Worm (Caenorhabditis elegans) whole organism, early embryonic: ENCODE measurements around the gene ZC204.13.
"Not testable (repeated sequence)": the region's sequence is repeated elsewhere in the genome, so short reads cannot be mapped to it uniquely, and the experiment has no call there.

Source experiments
- B0310.2 ChIP-seq: sonication (generic microtip); optimal IDR thresholded peaks from 2 replicates; lab custom pipeline; 2016; ENCODE audit warnings: mild to moderate bottlenecking, missing genetic modification characterization, missing compliant biosample characterization
- F13C5.2 ChIP-seq: sonication (generic microtip); optimal IDR thresholded peaks from 2 replicates; lab custom pipeline; 2017; ENCODE audit warnings: mild to moderate bottlenecking, missing genetic modification characterization, inconsistent platforms, missing compliant biosample characterization
- aly-1 ChIP-seq: sonication (generic microtip); optimal IDR thresholded peaks from 2 replicates; lab custom pipeline; 2016; ENCODE audit warnings: missing genetic modification characterization, missing compliant biosample characterization
- ama-1 ChIP-seq: fragments of 150-350 bp; optimal IDR thresholded peaks from 2 replicates; lab custom pipeline; 2014
- ceh-13 ChIP-seq: fragments of 200-800 bp; sonication (Bioruptor generic); optimal IDR thresholded peaks from 2 replicates; lab custom pipeline; 2018; ENCODE audit warnings: mild to moderate bottlenecking, missing genetic modification characterization, missing compliant biosample characterization
- ceh-36 ChIP-seq: sonication (generic microtip); optimal IDR thresholded peaks from 2 replicates; lab custom pipeline; 2016; ENCODE audit warnings: missing genetic modification characterization, inconsistent platforms, missing compliant biosample characterization
- ets-7 ChIP-seq: sonication (generic microtip); optimal IDR thresholded peaks from 2 replicates; lab custom pipeline; 2016; ENCODE audit warnings: missing genotype, missing genetic modification characterization, missing compliant biosample characterization
- flt-1 ChIP-seq: fragments of 200-800 bp; sonication (Bioruptor generic); IDR thresholded peaks from 2 replicates; pipeline ENCODE4 v1.3.6; 2022; ENCODE audit warnings: missing genetic modification characterization, missing compliant biosample characterization
- hmbx-1 ChIP-seq: sonication (generic microtip); optimal IDR thresholded peaks from 2 replicates; lab custom pipeline; 2016; ENCODE audit warnings: mild to moderate bottlenecking, missing genetic modification characterization, missing compliant biosample characterization
- hmg-4 ChIP-seq: fragments of 200-800 bp; sonication (Bioruptor generic); optimal IDR thresholded peaks from 2 replicates; lab custom pipeline; 2018; ENCODE audit warnings: mild to moderate bottlenecking, missing genetic modification characterization, missing compliant biosample characterization
- hnd-1 ChIP-seq: sonication (generic microtip); optimal IDR thresholded peaks from 2 replicates; lab custom pipeline; 2016; ENCODE audit warnings: missing genetic modification characterization, missing compliant biosample characterization
- pes-1 ChIP-seq: fragments of 200-800 bp; sonication (Bioruptor generic); IDR thresholded peaks from 2 replicates; pipeline ENCODE4 v1.3.6; 2022; ENCODE audit warnings: missing genetic modification reagents, missing genetic modification characterization, missing compliant biosample characterization
- scrt-1 ChIP-seq: fragments of 200-800 bp; sonication (Bioruptor generic); IDR thresholded peaks from 2 replicates; pipeline ENCODE4 v1.3.6; 2022; ENCODE audit warnings: missing genetic modification characterization, missing compliant biosample characterization
- sea-1 ChIP-seq: fragments of 200-800 bp; sonication (Bioruptor generic); conservative IDR thresholded peaks from 2 replicates; pipeline ENCODE4 v1.3.6; 2022; ENCODE audit warnings: missing genetic modification characterization, missing compliant biosample characterization
- tbx-11 ChIP-seq: fragments of 200-800 bp; sonication (Bioruptor generic); IDR thresholded peaks from 2 replicates; pipeline ENCODE4 v1.3.6; 2022; ENCODE audit warnings: missing genetic modification characterization, missing compliant biosample characterization
- tbx-37 ChIP-seq: fragments of 200-800 bp; sonication (Bioruptor generic); conservative IDR thresholded peaks from 2 replicates; pipeline ENCODE4 v1.3.6; 2022; ENCODE audit warnings: missing genetic modification reagents, missing genetic modification characterization, missing compliant biosample characterization
- tra-4 ChIP-seq: sonication (generic microtip); optimal IDR thresholded peaks from 2 replicates; lab custom pipeline; 2017; ENCODE audit warnings: missing genetic modification characterization, missing compliant biosample characterization

The ZC204.13 gene

DNA sequence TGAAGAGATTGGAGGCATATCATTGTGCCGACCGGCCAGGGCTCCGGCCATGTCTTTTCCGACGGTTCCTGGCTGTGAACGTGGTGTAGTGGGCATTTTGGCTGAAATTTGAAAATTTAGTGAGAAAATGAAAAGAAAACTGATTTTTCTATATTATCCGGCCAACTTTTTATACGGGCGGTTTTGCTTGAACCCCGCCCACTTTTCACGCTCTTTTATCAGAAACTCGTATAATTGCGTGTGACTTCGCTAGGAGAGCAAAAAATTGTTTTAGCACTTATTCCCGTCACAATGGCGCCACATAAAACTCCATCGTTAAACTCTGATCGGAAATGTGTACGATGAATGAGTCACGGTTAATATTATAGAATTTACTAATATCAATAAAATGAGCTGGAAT lies 28.6 kb downstream of the ZC204.13 start, which contains the start of gene C08E3.13:
C08E3.13 (minus strand) TSS at position 101 of the 400 bp plus-strand sequence.
- not testable (repeated sequence) for TF ChIP-seq flt-1 (GFP tag; lab: Robert Waterston, UW); hnd-1 (tag; lab: Kevin White, UChicago); ets-7 (tag; lab: Kevin White, UChicago)

DNA sequence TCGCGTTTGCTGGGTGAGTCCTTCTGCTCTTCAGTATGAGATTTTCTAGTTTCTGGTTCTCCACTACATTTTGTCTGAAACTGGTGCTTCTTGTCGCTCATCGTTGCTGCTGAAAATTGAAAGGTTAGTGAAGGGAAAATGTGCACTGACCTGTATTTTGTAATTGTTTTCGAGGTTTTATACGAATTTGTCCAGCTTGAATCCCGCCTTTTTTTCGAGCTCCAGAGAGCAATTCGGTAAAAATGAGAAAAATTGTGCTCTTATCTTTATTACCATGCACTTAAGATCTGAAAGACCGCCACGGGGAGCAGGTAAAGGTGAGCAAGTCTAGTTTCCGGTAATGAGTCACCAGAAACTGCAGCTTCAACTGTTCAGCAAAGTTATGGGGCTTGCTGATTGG lies 33.0 kb downstream of the ZC204.13 start, which contains the start of gene C08E3.15:
C08E3.15 (minus strand) TSS at position 101 of the 400 bp plus-strand sequence.
- not testable (repeated sequence) for TF ChIP-seq tbx-11; ceh-13 (GFP tag; lab: Kevin White, UChicago); F13C5.2 (tag; lab: Kevin White, UChicago)

DNA sequence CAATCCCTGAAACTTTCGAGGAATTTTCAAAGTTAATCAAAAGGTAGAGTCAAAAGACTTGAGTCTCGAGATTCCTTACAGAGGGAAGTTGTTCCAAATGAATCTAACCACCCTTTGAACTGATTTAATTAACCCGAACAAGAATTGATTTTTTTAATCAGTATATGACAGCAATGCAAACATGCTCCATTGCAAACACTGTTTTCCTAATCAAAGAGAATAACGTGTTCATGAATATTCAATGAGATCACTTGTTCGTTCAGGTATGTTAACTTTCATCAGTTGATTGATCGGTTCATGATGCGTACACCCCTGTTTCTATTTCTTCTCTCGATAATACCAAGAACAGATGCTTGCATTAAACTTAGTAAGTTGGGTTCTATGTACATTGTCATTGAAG lies 35.1 kb downstream of the ZC204.13 start, which contains the start of gene C08E3.14:
C08E3.14 (plus strand) TSS at position 301 of the 400 bp plus-strand sequence.
- TF ChIP-seq hnd-1 (tag; lab: Kevin White, UChicago), result no peak
- no peak for TF ChIP-seq F13C5.2 (tag; lab: Kevin White, UChicago)
- TF ChIP-seq ceh-36 (tag; lab: Kevin White, UChicago), result no peak
- TF ChIP-seq hmg-4 (GFP tag; lab: Kevin White, UChicago), result no peak

DNA sequence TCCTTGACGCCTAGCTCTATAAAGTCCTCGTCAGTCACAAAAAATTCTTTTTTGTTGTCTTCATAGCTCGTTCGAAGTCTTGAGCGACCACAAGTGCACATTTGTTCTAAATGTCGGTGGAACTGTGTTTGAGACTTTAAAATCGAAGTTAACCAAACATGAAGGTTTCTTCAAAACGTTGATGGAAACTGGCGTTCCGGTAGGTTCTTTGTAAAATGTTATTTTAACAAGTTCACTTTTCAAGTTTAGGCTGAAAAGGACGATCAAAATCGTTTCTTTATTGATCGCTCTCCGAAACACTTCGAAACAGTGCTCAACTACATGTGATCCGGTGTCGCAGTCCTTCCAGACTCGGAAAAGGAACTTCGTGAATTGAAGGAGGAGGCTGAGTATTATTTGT lies 36.2 kb downstream of the ZC204.13 start, which contains the start of gene fbxa-160:
fbxa-160 (minus strand) TSS at position 101 of the 400 bp plus-strand sequence.
- no peak for TF ChIP-seq ets-7 (tag; lab: Kevin White, UChicago)
- no peak for TF ChIP-seq hnd-1 (tag; lab: Kevin White, UChicago)
- no peak for TF ChIP-seq F13C5.2 (tag; lab: Kevin White, UChicago)
- TF ChIP-seq hmg-4 (GFP tag; lab: Kevin White, UChicago), result no peak
- no peak for TF ChIP-seq scrt-1 (GFP tag; lab: Robert Waterston, UW)
- no peak for TF ChIP-seq pes-1 (GFP tag; lab: Robert Waterston, UW)
- no peak for TF ChIP-seq aly-1 (tag; lab: Kevin White, UChicago)
- TF ChIP-seq B0310.2, result no peak

DNA sequence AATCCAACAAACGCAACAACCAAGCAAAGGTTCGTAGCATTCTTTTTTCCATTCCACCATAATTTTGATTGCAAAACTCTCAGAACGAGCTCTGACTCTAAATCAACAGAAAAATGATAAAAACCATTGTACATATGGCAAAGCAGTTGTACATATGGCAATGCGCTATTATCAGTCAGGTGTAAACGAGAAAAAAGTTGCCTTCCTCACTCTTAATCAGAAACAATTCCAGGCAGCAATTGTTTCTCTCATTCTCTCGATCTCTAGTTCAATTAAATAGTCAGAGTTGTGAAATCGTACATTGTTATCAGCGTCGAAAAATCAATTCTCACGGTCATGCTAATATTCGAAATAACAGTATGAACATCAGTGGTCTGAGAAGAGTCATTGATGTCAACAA lies 39.0 kb downstream of the ZC204.13 start:
- TF ChIP-seq flt-1 (GFP tag; lab: Robert Waterston, UW) (no peak), tbx-11 (no peak), pes-1 (GFP tag; lab: Robert Waterston, UW) (no peak), tra-4 (tag; lab: Kevin White, UChicago) (no peak), tbx-37 (no peak), F13C5.2 (tag; lab: Kevin White, UChicago) (no peak), hnd-1 (tag; lab: Kevin White, UChicago) (no peak), ceh-13 (GFP tag; lab: Kevin White, UChicago) (no peak), hmbx-1 (tag; lab: Kevin White, UChicago) (no peak), scrt-1 (GFP tag; lab: Robert Waterston, UW) (no peak), B0310.2 (no peak), ceh-36 (tag; lab: Kevin White, UChicago) (no peak), ets-7 (tag; lab: Kevin White, UChicago) (no peak), hmg-4 (GFP tag; lab: Kevin White, UChicago) (no peak), ama-1 (lab: Kevin White, UChicago) (no peak), sea-1 (GFP tag; lab: Robert Waterston, UW) (no peak), aly-1 (tag; lab: Kevin White, UChicago) (no peak)

DNA sequence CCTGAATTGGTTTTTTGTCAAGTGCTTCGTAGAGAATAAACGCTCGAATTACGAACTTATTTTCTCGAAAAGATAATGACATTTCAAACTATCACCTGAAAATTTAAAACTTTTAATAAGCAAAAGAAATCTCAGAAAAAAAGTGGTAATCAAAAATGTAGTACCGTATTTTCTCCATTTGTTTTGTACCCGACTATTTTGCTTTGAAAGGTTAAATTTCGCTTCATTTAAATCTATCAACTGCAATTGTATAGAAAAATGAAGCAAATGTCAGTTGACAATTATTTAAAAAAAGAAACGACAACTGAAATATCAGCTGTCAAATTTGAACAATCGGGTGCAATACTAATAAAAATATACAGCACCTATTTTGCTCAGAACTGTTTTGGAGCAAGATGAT lies 39.6 kb downstream of the ZC204.13 start, which contains the start of gene fbxa-158:
fbxa-158 (minus strand) TSS at position 101 of the 400 bp plus-strand sequence.
- TF ChIP-seq F13C5.2 (tag; lab: Kevin White, UChicago) (no peak), B0310.2 (no peak), sea-1 (GFP tag; lab: Robert Waterston, UW) (no peak), ets-7 (tag; lab: Kevin White, UChicago) (no peak), hmg-4 (GFP tag; lab: Kevin White, UChicago) (no peak), hnd-1 (tag; lab: Kevin White, UChicago) (no peak), tbx-37 (no peak), scrt-1 (GFP tag; lab: Robert Waterston, UW) (no peak), ceh-36 (tag; lab: Kevin White, UChicago) (no peak), pes-1 (GFP tag; lab: Robert Waterston, UW) (no peak), tbx-11 (no peak), ceh-13 (GFP tag; lab: Kevin White, UChicago) (no peak), hmbx-1 (tag; lab: Kevin White, UChicago) (no peak), aly-1 (tag; lab: Kevin White, UChicago) (no peak), tra-4 (tag; lab: Kevin White, UChicago) (no peak), ama-1 (lab: Kevin White, UChicago) (no peak), flt-1 (GFP tag; lab: Robert Waterston, UW) (no peak)

DNA sequence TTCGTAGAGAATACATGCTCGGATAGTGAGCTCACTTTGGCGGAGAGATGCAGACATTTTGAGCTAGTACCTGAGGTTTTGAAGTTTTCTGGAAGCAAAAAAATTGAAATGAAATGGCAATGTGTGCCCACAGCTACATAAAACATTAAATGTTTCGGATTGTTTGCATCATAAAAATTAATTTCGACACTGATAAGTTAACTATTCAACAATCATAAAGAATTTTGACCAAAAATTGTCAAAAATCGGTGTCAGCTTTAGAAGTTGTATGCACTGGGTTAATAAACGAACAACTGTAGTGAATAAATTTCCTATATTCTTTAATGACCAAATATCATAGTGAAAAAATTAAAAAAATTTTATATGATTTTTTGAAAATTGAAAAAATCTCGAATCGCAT lies 41.8 kb downstream of the ZC204.13 start, which contains the start of gene fbxa-166:
fbxa-166 (minus strand) TSS at position 101 of the 400 bp plus-strand sequence.
- TF ChIP-seq pes-1 (GFP tag; lab: Robert Waterston, UW), result no peak

DNA sequence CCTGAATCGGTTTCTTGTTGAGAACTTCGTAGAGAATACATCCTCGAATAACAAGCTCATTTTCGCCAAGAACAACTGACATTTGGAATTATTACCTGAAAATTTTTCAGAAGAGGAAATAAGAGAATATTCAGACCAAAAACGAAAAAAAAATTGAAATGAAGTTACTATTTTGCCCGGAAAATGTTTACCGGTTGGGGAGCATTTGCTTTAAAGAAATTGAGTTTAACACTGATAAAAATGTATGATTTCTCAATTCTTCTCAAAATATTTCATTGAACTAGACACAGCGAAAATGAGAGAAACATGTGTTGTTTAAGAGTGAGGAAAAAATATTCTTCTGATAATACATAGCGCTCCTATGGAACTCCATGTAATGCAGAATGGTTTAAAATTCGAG lies 44.4 kb downstream of the ZC204.13 start, which contains the start of gene fbxa-165:
fbxa-165 (minus strand) TSS at position 101 of the 400 bp plus-strand sequence.
- TF ChIP-seq sea-1 (GFP tag; lab: Robert Waterston, UW), result no peak
- no peak for TF ChIP-seq flt-1 (GFP tag; lab: Robert Waterston, UW)
- no peak for TF ChIP-seq tbx-11
- no peak for TF ChIP-seq B0310.2
- TF ChIP-seq ceh-36 (tag; lab: Kevin White, UChicago), result no peak
- no peak for TF ChIP-seq hnd-1 (tag; lab: Kevin White, UChicago)
- no peak for TF ChIP-seq tbx-37
- TF ChIP-seq hmg-4 (GFP tag; lab: Kevin White, UChicago), result no peak
